Fruit fly (Drosophila melanogaster) whole organism, embryonic: ENCODE results near the gene CG43993.
A peak's percentile ranks its signal among the peaks of the same experiment; 100 is the strongest.

Experiments used
- Aef1 ChIP-seq: fragments of 200-800 bp; sonication (Bioruptor generic); IDR thresholded peaks from 3 replicates; pipeline ENCODE4 v1.3.6; 2022; ENCODE audit warnings: missing biosample characterization, missing genetic modification characterization
- Awh ChIP-seq: fragments of 200-800 bp; sonication (Bioruptor generic); IDR thresholded peaks from 2 replicates; pipeline ENCODE4, ENCODE4 v1.3.6; 2022; ENCODE audit warnings: missing biosample characterization, missing genetic modification characterization
- BEAF-32 ChIP-seq: fragments of 200-800 bp; sonication (Bioruptor generic); optimal IDR thresholded peaks from 3 replicates; lab custom pipeline; 2017; ENCODE audit warnings: missing biosample characterization, missing genetic modification characterization, mild to moderate bottlenecking, moderate library complexity, missing genetic modification reagents
- CG11456 ChIP-seq: fragments of 200-800 bp; sonication (Bioruptor generic); IDR thresholded peaks from 3 replicates; pipeline ENCODE4 v1.3.6; 2022; ENCODE audit warnings: missing biosample characterization, missing genetic modification characterization
- CG11504 ChIP-seq: fragments of 200-800 bp; sonication (Bioruptor generic); optimal IDR thresholded peaks from 3 replicates; lab custom pipeline; 2019; ENCODE audit warnings: missing biosample characterization, mild to moderate bottlenecking, missing genetic modification characterization, moderate library complexity
- CG11560 ChIP-seq: fragments of 200-800 bp; sonication (Bioruptor generic); IDR thresholded peaks from 3 replicates; pipeline ENCODE4 v1.3.6; 2022; ENCODE audit warnings: missing biosample characterization, missing genetic modification characterization
- CG12219 ChIP-seq: fragments of 200-800 bp; sonication (Bioruptor generic); optimal IDR thresholded peaks from 3 replicates; lab custom pipeline; 2018; ENCODE audit warnings: missing biosample characterization, mild to moderate bottlenecking, missing genetic modification characterization
- CG12236 ChIP-seq: fragments of 200-800 bp; sonication (Bioruptor generic); optimal IDR thresholded peaks from 2 replicates; lab custom pipeline; 2016; ENCODE audit warnings: missing biosample characterization, missing genetic modification characterization
- CG12299 ChIP-seq: fragments of 200-800 bp; sonication (Bioruptor generic); optimal IDR thresholded peaks from 2 replicates; lab custom pipeline; 2018; ENCODE audit warnings: missing biosample characterization, mild to moderate bottlenecking, missing genetic modification characterization
- CG14014 ChIP-seq: fragments of 200-800 bp; sonication (Bioruptor generic); IDR thresholded peaks from 2 replicates; pipeline ENCODE4 v1.3.6; 2022; ENCODE audit warnings: missing biosample characterization, missing genetic modification characterization
- CG14860 ChIP-seq: fragments of 200-800 bp; sonication (Bioruptor generic); IDR thresholded peaks from 3 replicates; pipeline ENCODE4 v1.3.6; 2022; ENCODE audit warnings: missing biosample characterization, missing genetic modification characterization; ENCODE audit not compliant: partially characterized antibody
- CG14965 ChIP-seq: fragments of 200-800 bp; sonication (Bioruptor generic); optimal IDR thresholded peaks from 2 replicates; lab custom pipeline; 2016; ENCODE audit warnings: missing biosample characterization, missing genetic modification characterization, borderline replicate concordance
- CG1529 ChIP-seq: fragments of 200-800 bp; sonication (Bioruptor generic); optimal IDR thresholded peaks from 3 replicates; lab custom pipeline; 2018; ENCODE audit warnings: missing biosample characterization, missing genetic modification characterization
- CG16813 ChIP-seq: fragments of 200-800 bp; sonication (Bioruptor generic); IDR thresholded peaks from 3 replicates; pipeline ENCODE4 v1.3.6; 2022; ENCODE audit warnings: missing biosample characterization, missing genetic modification characterization; ENCODE audit not compliant: partially characterized antibody
- CG17186 ChIP-seq: fragments of 200-800 bp; sonication (Bioruptor generic); optimal IDR thresholded peaks from 3 replicates; lab custom pipeline; 2017; ENCODE audit warnings: missing biosample characterization, missing genetic modification reagents, missing genetic modification characterization
- CG18262 ChIP-seq: fragments of 200-800 bp; optimal IDR thresholded peaks from 3 replicates; lab custom pipeline; 2019; ENCODE audit warnings: missing biosample characterization, mild to moderate bottlenecking, missing genetic modification characterization, moderate library complexity
- CG18599 ChIP-seq: fragments of 200-800 bp; sonication (Bioruptor generic); optimal IDR thresholded peaks from 3 replicates; lab custom pipeline; 2017; ENCODE audit warnings: missing biosample characterization, missing genetic modification characterization, mild to moderate bottlenecking, moderate library complexity, missing genetic modification reagents
- CG2875 ChIP-seq: fragments of 200-800 bp; sonication (Bioruptor generic); optimal IDR thresholded peaks from 2 replicates; lab custom pipeline; 2017; ENCODE audit warnings: missing biosample characterization, mild to moderate bottlenecking, missing genetic modification characterization, missing genetic modification reagents
- CG30020 ChIP-seq: fragments of 200-800 bp; optimal IDR thresholded peaks from 2 replicates; lab custom pipeline; 2019; ENCODE audit warnings: missing biosample characterization, mild to moderate bottlenecking, missing genetic modification characterization, moderate library complexity
- CG4404 ChIP-seq: fragments of 200-800 bp; sonication (Bioruptor generic); IDR thresholded peaks from 2 replicates; pipeline ENCODE4 v1.3.6; 2022; ENCODE audit warnings: missing biosample characterization, missing genetic modification characterization
- CG4707 ChIP-seq: fragments of 200-800 bp; sonication (Bioruptor generic); optimal IDR thresholded peaks from 2 replicates; lab custom pipeline; 2018; ENCODE audit warnings: missing biosample characterization, mild to moderate bottlenecking, missing genetic modification characterization, moderate library complexity
- CG7786 ChIP-seq: fragments of 200-800 bp; sonication (Bioruptor generic); optimal IDR thresholded peaks from 2 replicates; lab custom pipeline; 2016; ENCODE audit warnings: missing biosample characterization, missing genetic modification characterization
- CG9437 ChIP-seq: fragments of 200-800 bp; sonication (Bioruptor generic); optimal IDR thresholded peaks from 2 replicates; lab custom pipeline; 2018; ENCODE audit warnings: missing biosample characterization, mild to moderate bottlenecking, missing genetic modification characterization
- Dek ChIP-seq: fragments of 200-800 bp; sonication (Bioruptor generic); optimal IDR thresholded peaks from 3 replicates; lab custom pipeline; 2019; ENCODE audit warnings: missing biosample characterization, mild to moderate bottlenecking, missing genetic modification characterization, moderate library complexity
- Dfd ChIP-seq, 2 experiments: fragments of >200 bp; optimal IDR thresholded peaks; 2 replicates each; lab custom pipeline; 2017; ENCODE audit warnings: missing biosample characterization in 2 of 2, missing genetic modification characterization in 2 of 2
- Doc2 ChIP-seq: fragments of 200-800 bp; sonication (Bioruptor generic); IDR thresholded peaks from 2 replicates; pipeline ENCODE4 v1.3.6; 2022; ENCODE audit warnings: missing biosample characterization, missing genetic modification characterization
- Elba2 ChIP-seq: fragments of 200-800 bp; sonication (Bioruptor generic); optimal IDR thresholded peaks from 3 replicates; lab custom pipeline; 2016; ENCODE audit warnings: missing biosample characterization, missing genetic modification characterization
- Ets65A ChIP-seq: fragments of 200-800 bp; sonication (Bioruptor generic); peaks from one replicate; lab custom pipeline; 2016; ENCODE audit warnings: missing biosample characterization, missing genetic modification characterization
- Ets97D ChIP-seq: fragments of 200-800 bp; sonication (Bioruptor generic); optimal IDR thresholded peaks from 3 replicates; lab custom pipeline; 2016; ENCODE audit warnings: missing biosample characterization, missing genetic modification characterization
- Fer3 ChIP-seq: fragments of 200-800 bp; sonication (Bioruptor generic); optimal IDR thresholded peaks from 2 replicates; lab custom pipeline; 2018; ENCODE audit warnings: missing biosample characterization, mild to moderate bottlenecking, missing genetic modification characterization, moderate library complexity
- GATAe ChIP-seq: fragments of 200-800 bp; sonication (Bioruptor generic); conservative IDR thresholded peaks from 2 replicates; pipeline ENCODE4 v1.3.6; 2022; ENCODE audit warnings: missing biosample characterization, missing genetic modification characterization
- Gug ChIP-seq: fragments of 200-800 bp; sonication (Bioruptor generic); IDR thresholded peaks from 4 replicates; pipeline ENCODE4 v1.3.6; 2022; ENCODE audit warnings: missing biosample characterization, missing genetic modification characterization
- NC2α ChIP-seq: fragments of 200-800 bp; sonication (Bioruptor generic); optimal IDR thresholded peaks from 2 replicates; lab custom pipeline; 2016; ENCODE audit warnings: missing biosample characterization, missing genetic modification characterization
- NFAT ChIP-seq: fragments of 200-800 bp; sonication (Bioruptor generic); IDR thresholded peaks from 2 replicates; pipeline ENCODE4 v1.3.6; 2022; ENCODE audit warnings: missing biosample characterization, missing genetic modification characterization
- Nf-YB ChIP-seq: fragments of 200-800 bp; sonication (Bioruptor generic); optimal IDR thresholded peaks from 3 replicates; lab custom pipeline; 2019; ENCODE audit warnings: missing biosample characterization, mild to moderate bottlenecking, missing genetic modification characterization, moderate library complexity
- Optix ChIP-seq: fragments of 200-800 bp; sonication (Bioruptor generic); IDR thresholded peaks from 3 replicates; pipeline ENCODE4 v1.3.6; 2022; ENCODE audit warnings: missing biosample characterization, missing genetic modification characterization
- ash1 ChIP-seq: fragments of 200-800 bp; sonication (Bioruptor generic); optimal IDR thresholded peaks from 2 replicates; lab custom pipeline; 2018; ENCODE audit warnings: missing biosample characterization, mild to moderate bottlenecking, missing genetic modification characterization
- cwo ChIP-seq: fragments of 200-800 bp; sonication (Bioruptor generic); optimal IDR thresholded peaks from 3 replicates; lab custom pipeline; 2017; ENCODE audit warnings: missing biosample characterization, missing genetic modification characterization, mild to moderate bottlenecking, moderate library complexity, missing genetic modification reagents
- disco-r ChIP-seq: fragments of 200-800 bp; sonication (Bioruptor generic); optimal IDR thresholded peaks from 2 replicates; lab custom pipeline; 2016; ENCODE audit warnings: missing biosample characterization, missing genetic modification characterization
- hth ChIP-seq: fragments of >200 bp; optimal IDR thresholded peaks from 2 replicates; lab custom pipeline; 2017; ENCODE audit warnings: inconsistent platforms
- jumu ChIP-seq: fragments of 200-800 bp; sonication (Bioruptor generic); optimal IDR thresholded peaks from 3 replicates; lab custom pipeline; 2016; ENCODE audit warnings: missing biosample characterization, missing genetic modification characterization
- kah ChIP-seq: fragments of 200-800 bp; sonication (Bioruptor generic); optimal IDR thresholded peaks from 2 replicates; lab custom pipeline; 2018; ENCODE audit warnings: missing biosample characterization, mild to moderate bottlenecking, missing genetic modification characterization
- luna ChIP-seq: fragments of 200-800 bp; sonication (Bioruptor generic); optimal IDR thresholded peaks from 2 replicates; lab custom pipeline; 2016; ENCODE audit warnings: missing biosample characterization, missing genetic modification characterization
- nmo ChIP-seq: fragments of 200-800 bp; sonication (Bioruptor generic); optimal IDR thresholded peaks from 2 replicates; lab custom pipeline; 2018; ENCODE audit warnings: missing biosample characterization, mild to moderate bottlenecking, missing genetic modification characterization, moderate library complexity
- psq ChIP-seq: fragments of 200-800 bp; sonication (Bioruptor generic); optimal IDR thresholded peaks from 2 replicates; lab custom pipeline; 2017; ENCODE audit warnings: missing biosample characterization, missing genetic modification characterization
- seq ChIP-seq: fragments of 200-800 bp; sonication (Bioruptor generic); IDR thresholded peaks from 2 replicates; pipeline ENCODE4 v1.3.6; 2022; ENCODE audit warnings: missing biosample characterization, missing genetic modification characterization
- sim ChIP-seq: fragments of 200-800 bp; sonication (Bioruptor generic); IDR thresholded peaks from 2 replicates; pipeline ENCODE4 v1.3.6; 2022; ENCODE audit warnings: missing biosample characterization, missing genetic modification characterization
- sqz ChIP-seq: fragments of 200-800 bp; sonication (Bioruptor generic); optimal IDR thresholded peaks from 3 replicates; lab custom pipeline; 2018; ENCODE audit warnings: missing biosample characterization, mild to moderate bottlenecking, missing genetic modification characterization

The CG43993 gene

DNA sequence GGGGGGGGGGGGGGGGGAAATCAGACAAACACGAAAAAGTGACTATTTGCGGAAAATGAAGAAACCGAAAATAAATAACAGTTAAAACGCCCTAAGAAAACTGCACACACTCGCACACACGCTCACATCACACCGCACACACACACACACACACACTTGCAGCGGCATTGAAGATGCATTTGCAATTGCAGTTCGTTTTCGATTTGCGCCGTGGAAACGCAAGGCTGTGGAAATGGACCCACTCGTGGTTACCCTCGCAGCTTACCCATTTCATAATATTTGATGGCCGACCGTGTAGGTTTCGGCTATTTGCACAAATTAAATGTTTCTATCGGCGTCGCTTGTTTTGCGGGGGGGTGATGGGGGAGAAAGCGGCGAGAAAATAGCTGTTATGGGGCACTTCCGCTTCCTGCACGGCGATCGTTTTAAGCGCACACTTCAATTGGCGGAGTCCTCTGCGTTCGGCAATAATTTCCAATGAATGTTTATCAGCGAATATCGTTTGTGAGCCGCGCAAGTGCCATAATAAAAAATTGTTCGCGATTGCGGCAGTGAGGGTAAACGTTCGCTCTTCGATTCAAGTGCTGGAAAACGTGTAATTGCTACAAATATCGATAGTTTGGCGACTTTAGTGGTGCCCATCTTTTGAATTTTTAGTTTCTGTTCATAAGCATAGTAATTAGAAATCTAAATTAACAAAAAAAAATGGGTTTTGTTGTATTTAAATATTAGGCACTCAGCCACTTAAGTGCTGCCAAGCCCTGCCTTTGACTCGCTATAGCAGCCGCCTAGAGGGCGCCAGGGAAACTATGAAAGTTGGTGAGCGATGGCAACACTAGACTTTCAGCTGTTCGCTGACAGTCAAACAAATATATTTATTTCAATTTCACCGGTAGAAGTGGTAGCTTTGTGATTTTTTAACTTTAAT is 29.8 kb upstream of the CG43993 start, which contains the start of the genes Pop2 and CG6928 (continued):
- TF ChIP-seq Fer3 (tag; lab: Kevin White, UChicago) (peak; percentile 22), CG4707 (no peak), cwo (GFP tag; lab: Kevin White, UChicago) (no peak), Awh (GFP tag; lab: Robert Waterston, UW) (no peak), CG12236 (peak; percentile 37), kah (GFP tag; lab: Kevin White, UChicago) (no peak), CG18599 (GFP tag; lab: Kevin White, UChicago) (peak; percentile 39), CG14860 (GFP tag; lab: Robert Waterston, UW) (peak; percentile 83; the same call in 2 of the 3 replicates), disco-r (peak; percentile 72), CG16813 (GFP tag; lab: Robert Waterston, UW) (peak; percentile 88), CG11456 (GFP tag; lab: Robert Waterston, UW) (peak; percentile 71; the same call in 2 of the 3 replicates), GATAe (no peak), Gug (GFP tag; lab: Robert Waterston, UW) (peak; percentile 75), CG14014 (GFP tag; lab: Robert Waterston, UW) (peak; percentile 63; the same call in 1 of the 2 replicates), hth (lab: Kevin White, UChicago) (no peak), Optix (GFP tag; lab: Robert Waterston, UW) (peak; percentile 66), BEAF-32 (GFP tag; lab: Kevin White, UChicago) (peak; percentile 93), CG11560 (tag; lab: Robert Waterston, UW) (peak; percentile 67; the same call in 2 of the 3 replicates), Nf-YB (GFP tag; lab: Kevin White, UChicago) (peak; percentile 21), sim (GFP tag; lab: Robert Waterston, UW) (no peak), CG18262 (tag; lab: Kevin White, UChicago) (peak; percentile 45), jumu (GFP tag; lab: Kevin White, UChicago) (peak; percentile 84), ash1 (no peak), CG1529 (GFP tag; lab: Kevin White, UChicago) (no peak), Ets97D (GFP tag; lab: Kevin White, UChicago) (peak; percentile 92), Aef1 (GFP tag; lab: Robert Waterston, UW) (peak; percentile 62), Dek (tag; lab: Kevin White, UChicago) (peak; percentile 74), Ets65A (GFP tag; lab: Kevin White, UChicago) (peak; percentile 99), CG11504 (peak; percentile 71), psq (GFP tag; lab: Kevin White, UChicago) (peak; percentile 48), CG2875 (GFP tag; lab: Kevin White, UChicago) (no peak), sqz (GFP tag; lab: Kevin White, UChicago) (no peak), CG4404 (GFP tag; lab: Robert Waterston, UW) (peak; percentile 42; the same call in 1 of the 2 replicates), CG9437 (peak; percentile 57), CG12299 (tag; lab: Kevin White, UChicago) (no peak), luna (GFP tag; lab: Kevin White, UChicago) (peak; percentile 59), CG30020 (tag; lab: Kevin White, UChicago) (peak; percentile 42), Elba2 (no peak), nmo (GFP tag; lab: Kevin White, UChicago) (peak; percentile 84), NC2α (GFP tag; lab: Kevin White, UChicago) (peak; percentile 25), seq (peak; percentile 58; the same call in 1 of the 2 replicates), NFAT (GFP tag; lab: Robert Waterston, UW) (peak; percentile 82; the same call in 1 of the 2 replicates), CG12219 (GFP tag; lab: Kevin White, UChicago) (no peak), CG7786 (GFP tag; lab: Kevin White, UChicago) (peak; percentile 87), CG17186 (peak; percentile 62), Doc2 (GFP tag; lab: Robert Waterston, UW) (no peak), CG14965 (no peak), Dfd (GFP tag; optimal IDR thresholded peaks at IDR 0.05; lab: Kevin White, UChicago) (peak in 1 of 2 experiments; percentile 53)
